Fruit fly (Drosophila melanogaster): ENCODE measurements around the gene MED6.

MED6 gene

dm6 chr3R:9768884-9769283 is at the start of gene MED6:
TSS of gene MED6 (minus strand) at chr3R:9768984.
- no peak for TF ChIP-seq Deaf1 (tag; optimal IDR thresholded peaks at IDR 0.05)
- no peak for TF ChIP-seq pum (GFP tag; optimal IDR thresholded peaks at IDR 0.05)
- no peak for TF ChIP-seq CG9437 (GFP tag; optimal IDR thresholded peaks at IDR 0.05)
- 0 out of 3 replicates have a peak, but pooled peaks have one; percentile 7 for TF ChIP-seq ci (GFP tag; IDR thresholded peaks at IDR 0.05)
- 0 out of 2 replicates have a peak, but pooled peaks have one; percentile 26 for TF ChIP-seq gsb (GFP tag; IDR thresholded peaks at IDR 0.05)
- TF ChIP-seq CG43689 (GFP tag; IDR thresholded peaks at IDR 0.05) = no peak
- no peak for TF ChIP-seq CG2875 (GFP tag; optimal IDR thresholded peaks at IDR 0.05)
- TF ChIP-seq Med (GFP tag) = peak; percentile 77
- TF ChIP-seq Myb (GFP tag; optimal IDR thresholded peaks at IDR 0.05) = no peak
- no peak for TF ChIP-seq Kr (GFP tag; optimal IDR thresholded peaks at IDR 0.05)
- TF ChIP-seq CrebB (tag; optimal IDR thresholded peaks at IDR 0.05) = no peak
- TF ChIP-seq Dref (GFP tag; IDR thresholded peaks at IDR 0.05) = 0 out of 2 replicates have a peak, but pooled peaks have one; percentile 27
- no peak for TF ChIP-seq PHDP (tag; optimal IDR thresholded peaks at IDR 0.05)
- TF ChIP-seq HLH54F (GFP tag; optimal IDR thresholded peaks at IDR 0.05) = no peak
- TF ChIP-seq seq (GFP tag; IDR thresholded peaks at IDR 0.05) = no peak
- no peak for TF ChIP-seq Jarid2 (GFP tag; optimal IDR thresholded peaks at IDR 0.05)
- no peak for TF ChIP-seq CG16813 (GFP tag; IDR thresholded peaks at IDR 0.05; ENCODE audit: partially characterized antibody)
- no peak for TF ChIP-seq Trl (optimal IDR thresholded peaks at IDR 0.05)
- TF ChIP-seq Trl (GFP tag; optimal IDR thresholded peaks at IDR 0.05) = no peak
- TF ChIP-seq usp (GFP tag; optimal IDR thresholded peaks at IDR 0.05) = no peak

dm6 chr3R:9818295-9818694 is 49.5 kb upstream of the MED6 start, which contains the start of gene CG9459:
TSS of gene CG9459 (minus strand) at chr3R:9818395.
- no peak for TF ChIP-seq croc (GFP tag; conservative IDR thresholded peaks at IDR 0.05)
- no peak for TF ChIP-seq CG6854 (GFP tag; optimal IDR thresholded peaks at IDR 0.05)
- TF ChIP-seq sc (optimal IDR thresholded peaks at IDR 0.05) = no peak
- no peak for TF ChIP-seq sc (GFP tag; optimal IDR thresholded peaks at IDR 0.05)
- no peak for TF ChIP-seq CG1792 (GFP tag; optimal IDR thresholded peaks at IDR 0.05)
- TF ChIP-seq HLHmδ (GFP tag; optimal IDR thresholded peaks at IDR 0.05) = no peak
- TF ChIP-seq Tbp (GFP tag; optimal IDR thresholded peaks at IDR 0.05) = no peak
- no peak for TF ChIP-seq zf30C (GFP tag; optimal IDR thresholded peaks at IDR 0.05)
- TF ChIP-seq Usf (GFP tag; optimal IDR thresholded peaks at IDR 0.05) = no peak
- TF ChIP-seq lmd (GFP tag; IDR thresholded peaks at IDR 0.05) = no peak

dm6 chr3R:9816879-9817278 is 48.1 kb upstream of the MED6 start, which contains the start of gene CG16904:
TSS of gene CG16904 (minus strand) at chr3R:9816979.
- TF ChIP-seq br (optimal IDR thresholded peaks at IDR 0.05) (no peak), mam (GFP tag; optimal IDR thresholded peaks at IDR 0.05) (no peak), CG4328 (GFP tag; optimal IDR thresholded peaks at IDR 0.05) (no peak), bowl (GFP tag; IDR thresholded peaks at IDR 0.05) (no peak), PHDP (tag; optimal IDR thresholded peaks at IDR 0.05) (no peak), Hey (tag; optimal IDR thresholded peaks at IDR 0.05) (no peak), Dfd (GFP tag; optimal IDR thresholded peaks at IDR 0.05) (no peak), Hsf (GFP tag; optimal IDR thresholded peaks at IDR 0.05) (no peak), CG16863 (GFP tag; optimal IDR thresholded peaks at IDR 0.05) (no peak), pb (GFP tag; optimal IDR thresholded peaks at IDR 0.05) (no peak), CG6272 (GFP tag; IDR thresholded peaks at IDR 0.05) (no peak), CG32532 (GFP tag; IDR thresholded peaks at IDR 0.05) (no peak)
